Fruit fly (Drosophila melanogaster) S2 (cell line): ENCODE measurements around the gene CG13029.

Experiments
- CG8478 ChIP-seq: fragments of >200 bp; optimal IDR thresholded peaks from 2 replicates; lab custom pipeline; 2018
- CTCF ChIP-seq, 2 experiments: fragments of >200 bp; optimal IDR thresholded peaks; 2 replicates each; lab custom pipeline; 2018

DNA sequence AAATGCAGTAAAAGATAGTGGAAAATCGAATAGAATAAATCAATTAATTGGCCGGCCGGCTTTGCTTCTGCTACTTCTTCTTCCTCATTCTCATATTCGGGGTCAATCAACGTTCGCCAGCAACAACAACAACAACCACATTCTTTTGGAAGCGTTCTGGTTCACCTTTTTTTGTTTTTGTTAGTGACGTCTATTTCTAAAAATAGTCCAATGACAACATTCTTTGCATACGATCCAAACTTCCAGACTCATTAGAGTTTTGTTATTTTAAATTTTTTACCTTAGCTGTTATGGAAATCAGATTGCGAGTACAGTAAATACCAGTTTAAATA is 5.4 kb downstream of the CG13029 start:
- TF ChIP-seq CG8478 (no peak), CTCF (optimal IDR thresholded peaks at IDR 0.05; lab: Kevin White, UChicago) (no peak)
